Fruit fly (Drosophila melanogaster): ENCODE measurements around the gene Samuel.
A peak's percentile ranks its signal among the peaks of the same experiment; 100 is the strongest.

The Samuel gene

DNA sequence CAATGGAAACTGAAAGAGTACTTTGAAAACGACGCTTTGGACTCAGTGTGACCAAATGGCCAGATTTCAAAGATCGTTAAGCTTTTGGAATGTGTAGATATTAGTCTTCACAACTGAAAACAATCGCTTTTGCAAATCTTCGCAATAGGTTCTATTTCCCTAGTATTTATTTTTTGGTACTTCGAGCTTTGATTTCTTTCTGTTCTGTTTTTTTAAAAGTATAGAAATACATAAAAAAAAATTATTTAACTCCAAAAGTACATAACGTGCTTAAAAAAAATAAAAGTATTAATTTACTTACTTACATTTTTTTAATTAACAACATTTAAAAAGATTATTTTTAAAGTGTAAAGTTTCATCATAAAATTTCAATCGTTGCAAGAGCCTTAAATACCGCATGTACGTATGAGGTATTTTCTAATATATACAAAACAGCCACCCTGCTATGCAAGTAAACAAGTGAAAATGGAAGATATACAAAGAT is 79.4 kb downstream of the Samuel start, which contains the start of the genes piwi and CG12253 (continued):
- TF ChIP-seq Doc2 (GFP tag; IDR thresholded peaks at IDR 0.05) (no peak), CG12071 (GFP tag; optimal IDR thresholded peaks at IDR 0.05) (no peak), mld (GFP tag; IDR thresholded peaks at IDR 0.05; ENCODE audit: partially characterized antibody) (no peak), CG7372 (GFP tag; IDR thresholded peaks at IDR 0.05) (no peak), CG7963 (GFP tag; IDR thresholded peaks at IDR 0.05; ENCODE audit: partially characterized antibody) (no peak), klu (GFP tag; IDR thresholded peaks at IDR 0.05) (peak; percentile 78; the same call in 1 of the 2 replicates), CG12219 (GFP tag; optimal IDR thresholded peaks at IDR 0.05) (no peak), pros (GFP tag; optimal IDR thresholded peaks at IDR 0.05) (no peak), Sox102F (GFP tag; optimal IDR thresholded peaks at IDR 0.05) (peak; percentile 93), CG14050 (GFP tag; IDR thresholded peaks at IDR 0.05) (no peak; the same call in 1 of the 3 replicates), trem (tag; optimal IDR thresholded peaks at IDR 0.05) (peak; percentile 44), grau (tag; optimal IDR thresholded peaks at IDR 0.05) (peak; percentile 87), pum (GFP tag; optimal IDR thresholded peaks at IDR 0.05) (peak; percentile 28), Neu2 (GFP tag; optimal IDR thresholded peaks at IDR 0.05; ENCODE audit: borderline replicate concordance) (no peak), vvl (GFP tag; IDR thresholded peaks at IDR 0.05) (no peak; the same call in none of the 2 replicates), CG7786 (GFP tag; optimal IDR thresholded peaks at IDR 0.05) (no peak), Aef1 (GFP tag; IDR thresholded peaks at IDR 0.05) (no peak), CG12769 (tag; optimal IDR thresholded peaks at IDR 0.05) (no peak), CG34376 (GFP tag; optimal IDR thresholded peaks at IDR 0.05) (no peak), prd (optimal IDR thresholded peaks at IDR 0.05) (no peak), prd (GFP tag; IDR thresholded peaks at IDR 0.05) (peak; percentile 44; the same call in 2 of the 3 replicates), Mrtf (GFP tag; IDR thresholded peaks at IDR 0.05) (no peak; the same call in 2 of the 3 replicates), CG17385 (GFP tag; optimal IDR thresholded peaks at IDR 0.05) (peak; percentile 76), ci (GFP tag; IDR thresholded peaks at IDR 0.05) (no peak), emc (GFP tag; optimal IDR thresholded peaks at IDR 0.05) (no peak), Abd-B (GFP tag; optimal IDR thresholded peaks at IDR 0.05) (no peak), Ravus (GFP tag; IDR thresholded peaks at IDR 0.05) (no peak), BtbVII (GFP tag; optimal IDR thresholded peaks at IDR 0.05) (no peak), Antp (GFP tag; optimal IDR thresholded peaks at IDR 0.05) (peak; percentile 7), CG1603 (tag; optimal IDR thresholded peaks at IDR 0.05) (no peak), CG4360 (GFP tag; IDR thresholded peaks at IDR 0.05) (no peak), CG2712 (tag; optimal IDR thresholded peaks at IDR 0.05) (peak; percentile 76), CG16779 (GFP tag; IDR thresholded peaks at IDR 0.05) (no peak), CG14667 (GFP tag; IDR thresholded peaks at IDR 0.05) (no peak), CG2199 (GFP tag; IDR thresholded peaks at IDR 0.05) (no peak), CG2116 (GFP tag; optimal IDR thresholded peaks at IDR 0.05) (peak; percentile 57), eyg (GFP tag; optimal IDR thresholded peaks at IDR 0.05) (no peak), fd3F (GFP tag; optimal IDR thresholded peaks at IDR 0.05) (peak; percentile 85), peb (GFP tag; IDR thresholded peaks at IDR 0.05) (no peak), row (GFP tag; IDR thresholded peaks at IDR 0.05) (peak; percentile 83), nerfin-2 (GFP tag; IDR thresholded peaks at IDR 0.05; ENCODE audit: partially characterized antibody) (no peak), fd102C (GFP tag; optimal IDR thresholded peaks at IDR 0.05) (no peak), MESR4 (GFP tag; optimal IDR thresholded peaks at IDR 0.05) (no peak), Hr39 (optimal IDR thresholded peaks at IDR 0.05) (no peak), Dp (GFP tag; optimal IDR thresholded peaks at IDR 0.05) (peak; percentile 40), dm (GFP tag; optimal IDR thresholded peaks at IDR 0.05) (peak; percentile 33), Ets65A (GFP tag) (peak; percentile 24), gem (tag; optimal IDR thresholded peaks at IDR 0.05) (peak; percentile 96), CG5245 (GFP tag; optimal IDR thresholded peaks at IDR 0.05) (peak; percentile 7), Eip74EF (GFP tag; optimal IDR thresholded peaks at IDR 0.05) (no peak), z (GFP tag; IDR thresholded peaks at IDR 0.05) (no peak), CG43689 (GFP tag; IDR thresholded peaks at IDR 0.05) (peak; percentile 62; the same call in 1 of the 2 replicates)

Data from whole organism, embryonic.